Worm (Caenorhabditis elegans): ENCODE data around the gene ile-2.

Gene ile-2

DNA sequence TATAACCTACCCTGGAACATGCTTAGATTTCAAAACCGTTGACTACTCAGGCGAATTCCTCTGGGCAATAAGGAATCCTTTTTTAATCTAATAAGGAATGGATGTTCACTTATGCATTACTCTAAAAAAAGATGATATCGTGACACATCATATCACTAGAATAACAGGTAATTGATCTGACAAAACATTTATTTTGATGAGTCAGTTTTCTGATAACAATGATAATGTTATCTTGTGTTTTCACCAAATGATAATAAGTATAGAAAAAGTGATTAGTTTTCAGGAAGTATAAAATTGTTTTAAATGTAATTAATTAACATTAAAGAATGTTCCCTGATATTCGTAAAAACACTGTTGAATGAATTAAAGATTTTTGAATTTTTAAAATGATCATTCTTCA lies 39.3 kb upstream of the ile-2 start:
- TF ChIP-seq ceh-43 (GFP tag; optimal IDR thresholded peaks at IDR 0.05) (no peak), lsy-2 (tag; optimal IDR thresholded peaks at IDR 0.05) (no peak), ceh-83 (GFP tag; optimal IDR thresholded peaks at IDR 0.05) (no peak), lin-32 (GFP tag; optimal IDR thresholded peaks at IDR 0.05) (no peak), ceh-39 (tag; optimal IDR thresholded peaks at IDR 0.05) (no peak), mab-5 (tag; optimal IDR thresholded peaks at IDR 0.05) (no peak), mls-2 (tag; optimal IDR thresholded peaks at IDR 0.05) (no peak), unc-120 (tag; optimal IDR thresholded peaks at IDR 0.05; ENCODE audit: poor library complexity, severe bottlenecking) (no peak), tbx-8 (GFP tag; optimal IDR thresholded peaks at IDR 0.05) (no peak), snpc-4 (tag; optimal IDR thresholded peaks at IDR 0.05) (no peak), nhr-28 (tag; optimal IDR thresholded peaks at IDR 0.05) (no peak), drap-1 (GFP tag; optimal IDR thresholded peaks at IDR 0.05) (no peak), mep-1 (tag; optimal IDR thresholded peaks at IDR 0.05) (no peak), bed-3 (GFP tag; optimal IDR thresholded peaks at IDR 0.05) (no peak), unc-39 (tag; optimal IDR thresholded peaks at IDR 0.05) (no peak), unc-62 (GFP tag; optimal IDR thresholded peaks at IDR 0.05) (no peak), nhr-76 (tag; optimal IDR thresholded peaks at IDR 0.05) (no peak), pha-4 (tag; optimal IDR thresholded peaks at IDR 0.05) (no peak)

DNA sequence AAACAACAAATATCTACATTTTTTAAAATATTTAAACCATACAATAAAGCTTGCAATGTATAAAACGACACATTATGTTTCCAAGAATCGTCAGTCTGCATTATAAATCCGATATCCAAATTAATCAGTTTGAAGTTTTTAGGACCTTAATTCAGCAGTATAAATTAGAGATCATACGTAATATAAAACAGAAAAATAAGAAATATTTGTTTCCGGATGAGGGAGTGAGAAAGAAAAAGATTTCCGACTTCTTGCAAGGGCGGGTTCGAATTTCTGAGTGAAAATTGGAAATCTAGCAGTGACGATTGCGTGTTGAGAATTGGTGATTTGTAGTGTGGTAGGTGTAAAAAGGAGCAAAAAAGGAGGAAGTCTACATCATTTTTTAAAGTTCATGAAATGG lies 32.8 kb upstream of the ile-2 start, which contains the start of gene npr-19:
npr-19 (minus strand) TSS at position 101 of the 400 bp plus-strand sequence.
- TF ChIP-seq elt-3 (tag; optimal IDR thresholded peaks at IDR 0.05) (no peak), lin-32 (GFP tag; optimal IDR thresholded peaks at IDR 0.05) (no peak), unc-62 (GFP tag; optimal IDR thresholded peaks at IDR 0.05) (no peak), sem-2 (GFP tag; optimal IDR thresholded peaks at IDR 0.05) (no peak), mab-5 (tag; optimal IDR thresholded peaks at IDR 0.05) (no peak), nhr-2 (tag; optimal IDR thresholded peaks at IDR 0.05) (no peak), ztf-11 (tag; optimal IDR thresholded peaks at IDR 0.05) (no peak), flh-1 (GFP tag; optimal IDR thresholded peaks at IDR 0.05) (no peak), nhr-237 (tag; optimal IDR thresholded peaks at IDR 0.05) (no peak)

DNA sequence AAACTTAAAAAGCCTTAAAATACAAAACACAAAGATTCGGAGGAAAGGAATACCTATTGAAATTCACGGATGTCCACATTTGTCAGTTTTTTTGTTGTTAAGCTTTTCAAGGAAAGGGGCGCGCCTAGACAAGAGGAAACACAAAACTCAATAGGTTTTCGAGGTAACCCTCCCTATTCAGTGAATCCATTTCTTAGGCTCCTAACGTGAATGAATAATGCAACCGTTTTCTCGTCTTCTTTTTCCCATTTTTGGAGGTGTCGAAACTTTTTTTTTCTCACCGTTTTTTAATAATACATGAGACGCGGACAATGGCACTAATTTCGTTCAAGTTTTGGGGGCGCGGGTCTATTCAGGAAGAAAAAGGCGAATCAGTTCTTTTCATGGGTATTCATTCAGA lies 31.4 kb upstream of the ile-2 start:
- TF ChIP-seq bed-3 (GFP tag; optimal IDR thresholded peaks at IDR 0.05) (no peak), ham-2 (GFP tag; optimal IDR thresholded peaks at IDR 0.05) (no peak), tbx-8 (GFP tag; optimal IDR thresholded peaks at IDR 0.05) (no peak), nhr-237 (tag; optimal IDR thresholded peaks at IDR 0.05) (no peak), ces-1 (GFP tag; optimal IDR thresholded peaks at IDR 0.05) (no peak), ztf-11 (tag; optimal IDR thresholded peaks at IDR 0.05) (no peak), lin-32 (GFP tag; optimal IDR thresholded peaks at IDR 0.05) (no peak), cnd-1 (tag; optimal IDR thresholded peaks at IDR 0.05) (no peak), snpc-4 (tag; optimal IDR thresholded peaks at IDR 0.05) (no peak), elt-1 (tag; optimal IDR thresholded peaks at IDR 0.05; ENCODE audit: borderline replicate concordance, insufficient read depth) (no peak), mep-1 (tag; optimal IDR thresholded peaks at IDR 0.05) (no peak), sem-2 (GFP tag; optimal IDR thresholded peaks at IDR 0.05) (no peak)

DNA sequence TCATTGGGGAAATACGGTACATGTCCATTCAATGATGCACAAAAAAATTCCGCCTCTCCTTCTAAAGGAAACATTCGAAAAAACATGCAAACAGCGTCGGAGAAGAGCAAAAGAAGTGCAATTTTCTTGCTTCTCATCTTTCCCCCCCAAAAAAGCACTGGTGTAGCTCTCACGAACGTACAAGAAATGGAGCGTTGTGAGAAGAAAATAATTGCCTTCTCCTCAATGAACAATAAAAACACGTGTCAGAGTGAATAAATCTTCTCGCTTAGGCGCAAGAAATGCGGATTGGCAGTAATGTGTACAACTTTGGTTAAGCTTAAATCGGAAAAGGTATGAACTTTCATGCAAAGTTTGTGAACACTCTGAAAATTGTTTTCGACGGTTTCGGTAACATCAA lies 20.1 kb upstream of the ile-2 start:
- TF ChIP-seq ceh-39 (tag; optimal IDR thresholded peaks at IDR 0.05) (no peak), snpc-4 (tag; optimal IDR thresholded peaks at IDR 0.05) (no peak), nhr-28 (tag; optimal IDR thresholded peaks at IDR 0.05) (no peak), elt-3 (tag; optimal IDR thresholded peaks at IDR 0.05) (no peak), ces-1 (GFP tag; optimal IDR thresholded peaks at IDR 0.05) (no peak), unc-120 (tag; optimal IDR thresholded peaks at IDR 0.05; ENCODE audit: poor library complexity, severe bottlenecking) (no peak), tbx-8 (GFP tag; optimal IDR thresholded peaks at IDR 0.05) (no peak), hlh-1 (tag; optimal IDR thresholded peaks at IDR 0.05) (no peak), ztf-11 (tag; optimal IDR thresholded peaks at IDR 0.05) (no peak), sem-2 (GFP tag; optimal IDR thresholded peaks at IDR 0.05) (no peak), mls-2 (tag; optimal IDR thresholded peaks at IDR 0.05) (no peak)

DNA sequence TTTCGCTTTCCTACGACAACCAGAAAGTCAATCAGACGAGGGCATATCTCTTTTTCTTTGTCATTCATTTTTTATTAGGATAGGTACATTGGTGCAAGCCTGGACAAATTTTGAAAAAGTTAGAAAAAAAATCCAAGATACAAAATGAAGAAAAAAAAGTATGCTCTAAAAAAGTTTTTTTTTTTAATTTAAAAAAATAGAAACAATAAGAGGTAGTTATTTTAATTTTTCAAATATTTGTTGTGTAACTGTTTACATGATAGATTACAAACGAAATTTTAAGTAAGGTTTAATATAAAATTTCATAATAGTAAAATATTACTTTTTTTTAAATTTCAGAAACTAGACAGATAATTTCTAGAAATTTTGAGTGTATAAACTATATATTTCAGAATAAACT lies 8.8 kb upstream of the ile-2 start, which contains the start of gene aex-3:
aex-3 (minus strand) TSS at position 101 of the 400 bp plus-strand sequence.
- TF ChIP-seq unc-120 (tag; optimal IDR thresholded peaks at IDR 0.05; ENCODE audit: poor library complexity, severe bottlenecking) = no peak
- no peak for TF ChIP-seq ceh-43 (GFP tag; optimal IDR thresholded peaks at IDR 0.05)
- no peak for TF ChIP-seq lin-13 (tag; optimal IDR thresholded peaks at IDR 0.05)
- no peak for TF ChIP-seq nhr-2 (tag; optimal IDR thresholded peaks at IDR 0.05)
- no peak for TF ChIP-seq hlh-1 (tag; optimal IDR thresholded peaks at IDR 0.05)
- no peak for TF ChIP-seq cnd-1 (tag; optimal IDR thresholded peaks at IDR 0.05)
- TF ChIP-seq pha-4 (tag; optimal IDR thresholded peaks at IDR 0.05) = no peak
- no peak for TF ChIP-seq ham-2 (GFP tag; optimal IDR thresholded peaks at IDR 0.05)
- TF ChIP-seq zip-8 (tag; optimal IDR thresholded peaks at IDR 0.05) = no peak
- TF ChIP-seq lin-32 (GFP tag; optimal IDR thresholded peaks at IDR 0.05) = no peak
- TF ChIP-seq lsy-2 (tag; optimal IDR thresholded peaks at IDR 0.05) = no peak
- no peak for TF ChIP-seq ztf-11 (tag; optimal IDR thresholded peaks at IDR 0.05)
- no peak for TF ChIP-seq nhr-76 (tag; optimal IDR thresholded peaks at IDR 0.05)
- no peak for TF ChIP-seq mep-1 (tag; optimal IDR thresholded peaks at IDR 0.05)
- no peak for TF ChIP-seq M03D4.4 (tag; optimal IDR thresholded peaks at IDR 0.05)
- no peak for TF ChIP-seq mab-5 (tag; optimal IDR thresholded peaks at IDR 0.05)

Data from whole organism, mixed stage, embryonic.